Worm (Caenorhabditis elegans) whole organism, midembryonic: Measurements from ENCODE around the gene jmjd-3.3.

Source experiments
- T22C8.4 ChIP-seq: fragments of 200-800 bp; sonication (Bioruptor generic); IDR thresholded peaks from 2 replicates; pipeline ENCODE4 v1.3.6; 2022; ENCODE audit warnings: missing genetic modification characterization, missing compliant biosample characterization
- flt-1 ChIP-seq: fragments of 200-800 bp; sonication (Bioruptor generic); IDR thresholded peaks from 2 replicates; pipeline ENCODE4 v1.3.6; 2022; ENCODE audit warnings: missing genetic modification characterization, missing compliant biosample characterization
- med-1 ChIP-seq: sonication (generic microtip); optimal IDR thresholded peaks from 2 replicates; lab custom pipeline; 2017; ENCODE audit warnings: missing genetic modification characterization, mild to moderate bottlenecking, missing compliant biosample characterization, antibody characterized with exemption, missing genetic modification reagents; ENCODE audit not compliant: insufficient read depth
- ref-1 ChIP-seq: fragments of 200-800 bp; sonication (Bioruptor generic); conservative IDR thresholded peaks from 2 replicates; pipeline ENCODE4 v1.3.6; 2022; ENCODE audit warnings: missing genetic modification reagents, missing genetic modification characterization, missing compliant biosample characterization
- ztf-23 ChIP-seq: fragments of 200-800 bp; sonication (Bioruptor generic); IDR thresholded peaks from 2 replicates; pipeline ENCODE4 v1.3.6; 2022; ENCODE audit warnings: missing genetic modification reagents, missing genetic modification characterization, missing compliant biosample characterization

- TF ChIP-seq T22C8.4 (GFP tag; lab: Robert Waterston, UW), result no peak
- no peak for TF ChIP-seq med-1 (GFP tag; lab: Kevin White, UChicago)
- no peak for TF ChIP-seq flt-1
- no peak for TF ChIP-seq ref-1 (GFP tag; lab: Robert Waterston, UW)
- no peak for TF ChIP-seq ztf-23 (GFP tag; lab: Robert Waterston, UW)
Measured at ce11 chrX:13394971-13395370, 41.3 kb upstream of the jmjd-3.3 start, which contains the start of gene irld-2.
